Fruit fly (Drosophila melanogaster): Measurements from ENCODE around the gene mbf1.
A peak's percentile ranks its signal among the peaks of the same experiment; 100 is the strongest.

The mbf1 gene

DNA sequence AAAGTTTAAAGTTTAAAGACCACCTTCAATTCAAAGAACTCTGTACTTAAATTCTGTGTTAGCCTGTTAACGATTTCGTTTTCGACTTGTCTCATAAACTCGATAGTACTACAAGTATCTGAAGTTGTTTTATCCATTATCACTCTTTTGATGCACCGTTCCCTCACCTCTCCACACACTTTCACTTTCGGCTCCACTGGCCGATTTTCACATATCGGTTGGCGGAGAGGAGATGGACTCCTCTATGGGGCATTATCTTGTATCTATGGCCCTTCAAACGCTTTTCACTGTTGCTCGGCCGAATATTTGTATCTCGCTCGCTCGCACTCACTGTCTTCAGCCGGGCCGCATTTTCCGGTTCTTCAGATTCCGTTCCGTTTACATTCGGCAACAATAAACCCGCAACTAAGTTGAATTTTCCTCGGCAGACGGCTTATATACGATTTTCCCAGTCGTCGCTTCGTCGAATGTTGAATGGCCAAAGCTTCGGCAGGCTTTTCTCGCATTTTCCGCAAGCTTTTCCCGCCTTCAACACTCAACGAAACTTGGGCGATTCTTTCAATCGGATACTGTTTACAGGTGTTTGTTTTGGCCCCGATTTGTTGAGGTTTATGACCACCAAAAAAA is 31.1 kb upstream of the mbf1 start, which contains the start of gene CG43373:
TSS of gene CG43373 (minus strand) at position 373 of the 627 bp plus-strand sequence.
- TF ChIP-seq CG17385 (GFP tag; optimal IDR thresholded peaks at IDR 0.05), result peak; percentile 34
- TF ChIP-seq MBD-R2 (GFP tag; IDR thresholded peaks at IDR 0.05), result no peak
- peak; percentile 27 for TF ChIP-seq kah (GFP tag; optimal IDR thresholded peaks at IDR 0.05)
- no peak for TF ChIP-seq CG10147 (GFP tag; optimal IDR thresholded peaks at IDR 0.05)
- peak; percentile 61 for TF ChIP-seq Fer1 (GFP tag; optimal IDR thresholded peaks at IDR 0.05)
- no peak for TF ChIP-seq Atf3 (GFP tag; optimal IDR thresholded peaks at IDR 0.05)
- no peak for TF ChIP-seq Bgb (GFP tag; IDR thresholded peaks at IDR 0.05; ENCODE audit: partially characterized antibody)
- no peak for TF ChIP-seq Gsc (GFP tag; IDR thresholded peaks at IDR 0.05)
- TF ChIP-seq Ets97D (GFP tag; optimal IDR thresholded peaks at IDR 0.05), result no peak
- TF ChIP-seq CG17328 (GFP tag; IDR thresholded peaks at IDR 0.05), result 0 out of 2 replicates have a peak, but pooled peaks have one; percentile 21
- no peak for TF ChIP-seq HLH3B (GFP tag; IDR thresholded peaks at IDR 0.05)
- TF ChIP-seq CG10959 (GFP tag; IDR thresholded peaks at IDR 0.05), result no peak
- no peak for TF ChIP-seq fd102C (GFP tag; optimal IDR thresholded peaks at IDR 0.05)
- peak; percentile 8 for TF ChIP-seq oc (tag; optimal IDR thresholded peaks at IDR 0.05)
- 0 out of 2 replicates have a peak, but pooled peaks have one; percentile 20 for TF ChIP-seq crol (GFP tag; IDR thresholded peaks at IDR 0.05)
- peak; percentile 71 for TF ChIP-seq Jarid2 (GFP tag; optimal IDR thresholded peaks at IDR 0.05)
- peak; percentile 16 for TF ChIP-seq mirr (GFP tag; optimal IDR thresholded peaks at IDR 0.05)
- TF ChIP-seq odd (GFP tag; optimal IDR thresholded peaks at IDR 0.05), result peak; percentile 28
- no peak for TF ChIP-seq az2 (GFP tag; optimal IDR thresholded peaks at IDR 0.05)
- peak; percentile 2 for TF ChIP-seq sd (tag; optimal IDR thresholded peaks at IDR 0.05)
- TF ChIP-seq Deaf1 (tag; optimal IDR thresholded peaks at IDR 0.05), result peak; percentile 63
- no peak for TF ChIP-seq row (GFP tag; IDR thresholded peaks at IDR 0.05)
- TF ChIP-seq sug (tag; optimal IDR thresholded peaks at IDR 0.05), result no peak
- peak; percentile 54 for TF ChIP-seq CG13894 (tag; optimal IDR thresholded peaks at IDR 0.05)
- peak; percentile 35 for TF ChIP-seq Hmr (GFP tag; optimal IDR thresholded peaks at IDR 0.05)
- peak; percentile 26 for TF ChIP-seq CG17568 (GFP tag; optimal IDR thresholded peaks at IDR 0.05)
- peak; percentile 63 for TF ChIP-seq CG5180 (GFP tag; optimal IDR thresholded peaks at IDR 0.05)
- TF ChIP-seq Blimp-1 (GFP tag; optimal IDR thresholded peaks at IDR 0.05), result peak; percentile 97
- TF ChIP-seq B-H1 (GFP tag; IDR thresholded peaks at IDR 0.05), result no peak
- no peak for TF ChIP-seq Dip2 (GFP tag; IDR thresholded peaks at IDR 0.05)
- TF ChIP-seq CG32532 (GFP tag; IDR thresholded peaks at IDR 0.05), result peak; percentile 33; the same call in 1 of the 2 replicates
- no peak for TF ChIP-seq unc-4 (GFP tag; IDR thresholded peaks at IDR 0.05; ENCODE audit: partially characterized antibody)
- TF ChIP-seq sens (GFP tag), result peak; percentile 41
- peak; percentile 54 for TF ChIP-seq CG18599 (GFP tag; optimal IDR thresholded peaks at IDR 0.05)
- TF ChIP-seq Trl (optimal IDR thresholded peaks at IDR 0.05), result no peak
- TF ChIP-seq Trl (GFP tag; optimal IDR thresholded peaks at IDR 0.05), result no peak
- no peak for TF ChIP-seq luna (GFP tag; optimal IDR thresholded peaks at IDR 0.05)
- TF ChIP-seq NK7.1 (GFP tag; optimal IDR thresholded peaks at IDR 0.05), result no peak
- TF ChIP-seq Rfx (GFP tag; IDR thresholded peaks at IDR 0.05), result no peak
- peak; percentile 9 for TF ChIP-seq CG34376 (GFP tag; optimal IDR thresholded peaks at IDR 0.05)
- TF ChIP-seq CG11696 (GFP tag; IDR thresholded peaks at IDR 0.05), result 0 out of 2 replicates have a peak, but pooled peaks have one; percentile 9
- TF ChIP-seq Ada2b (GFP tag; IDR thresholded peaks at IDR 0.05), result no peak
- TF ChIP-seq CG4707 (GFP tag; optimal IDR thresholded peaks at IDR 0.05), result no peak
- peak; percentile 36 for TF ChIP-seq lab (GFP tag; optimal IDR thresholded peaks at IDR 0.05)
- TF ChIP-seq seq (GFP tag; IDR thresholded peaks at IDR 0.05), result no peak
- no peak for TF ChIP-seq hth (optimal IDR thresholded peaks at IDR 0.05)
- peak; percentile 19 for TF ChIP-seq CG11504 (tag; optimal IDR thresholded peaks at IDR 0.05)
- no peak for TF ChIP-seq sc (optimal IDR thresholded peaks at IDR 0.05)
- no peak for TF ChIP-seq sc (GFP tag; optimal IDR thresholded peaks at IDR 0.05)
- peak; percentile 100 for TF ChIP-seq CG15601 (tag; optimal IDR thresholded peaks at IDR 0.05)
- TF ChIP-seq NFAT (GFP tag; IDR thresholded peaks at IDR 0.05), result 0 out of 2 replicates have a peak, but pooled peaks have one; percentile 7

Data from whole organism, embryonic.